Worm (Caenorhabditis elegans): ENCODE measurements around the gene sqrd-1.

DNA sequence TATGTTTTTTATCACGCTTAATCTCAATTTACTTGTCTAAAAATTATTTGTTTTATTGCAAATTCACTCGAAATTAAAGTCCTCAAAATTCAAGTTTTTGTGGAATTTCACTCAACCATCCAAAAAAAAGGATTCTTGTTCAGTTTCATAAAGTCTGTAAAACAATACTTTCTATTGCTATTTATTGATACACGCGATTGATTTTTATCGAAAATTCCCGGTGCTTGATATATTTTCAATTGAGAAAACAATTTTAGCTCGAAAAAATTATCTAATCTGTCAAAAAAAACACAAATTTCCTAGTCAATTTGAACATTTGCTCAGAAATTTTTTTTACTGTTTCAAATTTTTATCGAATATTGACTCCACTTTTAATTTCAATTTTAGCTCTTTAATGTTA lies 50.3 kb downstream of the sqrd-1 start:
- no peak for TF ChIP-seq lin-32 (GFP tag; optimal IDR thresholded peaks at IDR 0.05)
- no peak for TF ChIP-seq nhr-237 (tag; optimal IDR thresholded peaks at IDR 0.05)
- TF ChIP-seq drap-1 (GFP tag; optimal IDR thresholded peaks at IDR 0.05) = no peak
- TF ChIP-seq elt-3 (tag; optimal IDR thresholded peaks at IDR 0.05) = no peak
- TF ChIP-seq tbx-8 (GFP tag; optimal IDR thresholded peaks at IDR 0.05) = no peak
- TF ChIP-seq unc-62 (GFP tag; optimal IDR thresholded peaks at IDR 0.05) = no peak
- no peak for TF ChIP-seq ztf-11 (tag; optimal IDR thresholded peaks at IDR 0.05)
- TF ChIP-seq pha-4 (tag; optimal IDR thresholded peaks at IDR 0.05) = no peak
- TF ChIP-seq nhr-76 (tag; optimal IDR thresholded peaks at IDR 0.05) = no peak
- TF ChIP-seq lin-13 (tag; optimal IDR thresholded peaks at IDR 0.05) = no peak
- no peak for TF ChIP-seq flh-1 (GFP tag; optimal IDR thresholded peaks at IDR 0.05)
- no peak for TF ChIP-seq snpc-4 (tag; optimal IDR thresholded peaks at IDR 0.05)
- TF ChIP-seq nhr-12 (tag; optimal IDR thresholded peaks at IDR 0.05) = no peak
